Fruit fly (Drosophila melanogaster): ENCODE results near the gene CG5151.

DNA sequence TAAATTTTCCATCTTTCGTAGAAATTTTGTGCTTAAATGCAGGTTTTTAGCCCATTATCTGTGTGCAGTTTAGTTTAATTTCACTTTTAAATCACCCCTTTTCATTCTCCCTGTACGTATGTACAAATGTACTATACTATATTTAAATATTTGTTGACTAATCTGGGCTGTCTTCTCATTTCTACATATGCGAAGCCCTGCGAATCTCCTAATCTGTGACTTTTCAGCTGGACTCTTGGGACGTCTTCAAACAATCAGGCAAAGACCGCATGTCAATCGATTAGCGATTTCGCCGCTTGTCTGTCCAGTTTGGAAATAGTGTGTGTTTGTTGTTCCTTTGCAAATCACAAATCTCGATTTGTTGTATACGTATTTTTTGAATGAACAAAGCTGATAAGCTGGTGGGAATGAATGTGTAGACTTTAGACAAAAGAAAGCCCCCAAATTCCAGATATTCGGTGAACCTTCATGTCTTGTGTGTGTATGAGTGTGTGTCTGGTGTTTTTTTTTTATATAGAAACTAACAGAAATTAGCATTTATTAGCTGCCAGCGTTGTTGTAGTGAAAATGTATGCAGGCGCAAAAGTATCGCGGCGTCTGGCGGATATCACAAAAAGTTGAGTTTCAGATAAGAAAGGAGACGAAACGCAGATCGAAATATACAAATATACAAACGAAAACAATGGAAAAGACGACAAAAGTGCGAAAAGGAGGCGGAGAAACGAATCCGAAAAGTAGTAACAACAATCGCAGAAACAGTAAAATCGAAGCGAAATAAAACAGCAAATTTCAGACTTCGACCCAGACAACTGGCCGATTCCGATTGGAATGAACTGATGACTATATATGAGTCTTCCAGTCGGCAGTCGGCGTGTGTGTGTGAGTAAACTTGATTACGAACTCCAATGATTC lies 5.1 kb downstream of the CG5151 start:
- TF ChIP-seq CG8944 (GFP tag; optimal IDR thresholded peaks at IDR 0.05) (no peak), CG7556 (GFP tag; optimal IDR thresholded peaks at IDR 0.05) (no peak), ci (GFP tag; IDR thresholded peaks at IDR 0.05) (no peak)
